Fruit fly (Drosophila melanogaster): ENCODE data around the gene AIF.

Gene AIF

dm6 chr2L:2193357-2193780, 41.8 kb downstream of the AIF start (continued):
- TF ChIP-seq CG11723 (GFP tag; optimal IDR thresholded peaks at IDR 0.05) (peak; percentile 49), odd (GFP tag; optimal IDR thresholded peaks at IDR 0.05) (peak; percentile 2), kay (GFP tag; optimal IDR thresholded peaks at IDR 0.05) (peak; percentile 18), gro (GFP tag; optimal IDR thresholded peaks at IDR 0.05) (peak; percentile 59), Asciz (GFP tag; optimal IDR thresholded peaks at IDR 0.05) (peak; percentile 30), en (GFP tag; optimal IDR thresholded peaks at IDR 0.05) (no peak), kah (GFP tag; optimal IDR thresholded peaks at IDR 0.05) (peak; percentile 74), Sin3A (optimal IDR thresholded peaks at IDR 0.05) (peak; percentile 3), Hmr (GFP tag; optimal IDR thresholded peaks at IDR 0.05) (peak; percentile 97), CG13296 (GFP tag; optimal IDR thresholded peaks at IDR 0.05) (peak; percentile 59), CG6272 (GFP tag; IDR thresholded peaks at IDR 0.05) (peak; percentile 51), MTF-1 (GFP tag; optimal IDR thresholded peaks at IDR 0.05; ENCODE audit: borderline replicate concordance) (peak; percentile 55), CrebB (tag; optimal IDR thresholded peaks at IDR 0.05) (peak; percentile 81), Hr3 (GFP tag; optimal IDR thresholded peaks at IDR 0.05) (no peak), Doc2 (GFP tag; IDR thresholded peaks at IDR 0.05) (no peak), CG2678 (tag; optimal IDR thresholded peaks at IDR 0.05) (peak; percentile 50), maf-S (GFP tag; optimal IDR thresholded peaks at IDR 0.05) (no peak), vfl (GFP tag; optimal IDR thresholded peaks at IDR 0.05) (peak; percentile 26), CG18011 (GFP tag; optimal IDR thresholded peaks at IDR 0.05) (peak; percentile 15), sug (tag; optimal IDR thresholded peaks at IDR 0.05) (peak; percentile 82), Xbp1 (GFP tag; optimal IDR thresholded peaks at IDR 0.05) (no peak), CG12769 (tag; optimal IDR thresholded peaks at IDR 0.05) (peak; percentile 79), PHDP (tag; optimal IDR thresholded peaks at IDR 0.05) (peak; percentile 21), nau (GFP tag; optimal IDR thresholded peaks at IDR 0.05) (peak; percentile 44), CG13424 (tag; optimal IDR thresholded peaks at IDR 0.05) (peak; percentile 5), Dll (GFP tag; IDR thresholded peaks at IDR 0.05; ENCODE audit: partially characterized antibody) (no peak), pnt (GFP tag; optimal IDR thresholded peaks at IDR 0.05) (no peak), H15 (GFP tag; IDR thresholded peaks at IDR 0.05) (no peak), nom (GFP tag; optimal IDR thresholded peaks at IDR 0.05) (peak; percentile 66), CG12744 (GFP tag; optimal IDR thresholded peaks at IDR 0.05) (peak; percentile 46), her (GFP tag; optimal IDR thresholded peaks at IDR 0.05) (peak; percentile 99), bab2 (GFP tag; optimal IDR thresholded peaks at IDR 0.05) (no peak), CG11398 (GFP tag; optimal IDR thresholded peaks at IDR 0.05) (peak; percentile 29), Hr78 (GFP tag; optimal IDR thresholded peaks at IDR 0.05) (peak in 1 of 2 experiments; percentile 34), Blimp-1 (GFP tag; optimal IDR thresholded peaks at IDR 0.05) (no peak), CTCF (GFP tag; optimal IDR thresholded peaks at IDR 0.05) (peak; percentile 44), CHES-1-like (GFP tag; optimal IDR thresholded peaks at IDR 0.05) (peak; percentile 3), CG17385 (GFP tag; optimal IDR thresholded peaks at IDR 0.05) (peak; percentile 62), CG17359 (tag; optimal IDR thresholded peaks at IDR 0.05) (peak; percentile 14), Ssrp (tag; optimal IDR thresholded peaks at IDR 0.05) (no peak), CG4617 (GFP tag; optimal IDR thresholded peaks at IDR 0.05; ENCODE audit: borderline replicate concordance) (no peak), stc (GFP tag; IDR thresholded peaks at IDR 0.05) (no peak), CG7928 (GFP tag; optimal IDR thresholded peaks at IDR 0.05) (peak; percentile 37), dmrt99B (tag; optimal IDR thresholded peaks at IDR 0.05) (peak; percentile 48), CG1603 (tag; optimal IDR thresholded peaks at IDR 0.05) (peak; percentile 65), CG10979 (tag; optimal IDR thresholded peaks at IDR 0.05) (peak; percentile 22), ewg (GFP tag; optimal IDR thresholded peaks at IDR 0.05) (peak; percentile 81), wek (GFP tag; optimal IDR thresholded peaks at IDR 0.05) (peak; percentile 29), mirr (GFP tag; optimal IDR thresholded peaks at IDR 0.05) (peak; percentile 79), pzg (GFP tag; optimal IDR thresholded peaks at IDR 0.05) (peak; percentile 79)
